Worm (Caenorhabditis elegans) whole organism, L4 larva: ENCODE data around the gene oac-1.

Experiments used
- F44E2.7 ChIP-seq: fragments of 200-800 bp; sonication (Bioruptor generic); IDR thresholded peaks from 2 replicates; pipeline ENCODE4 v2.1.2; 2022; ENCODE audit warnings: missing genetic modification characterization, missing compliant biosample characterization
- Y105C5A.15 ChIP-seq: fragments of 200-800 bp; sonication (Bioruptor generic); IDR thresholded peaks from 2 replicates; pipeline ENCODE4 v1.3.6; 2022; ENCODE audit warnings: missing genetic modification characterization, missing compliant biosample characterization
- ZK337.2 ChIP-seq: fragments of 200-800 bp; sonication (Bioruptor generic); IDR thresholded peaks from 2 replicates; pipeline ENCODE4 v1.3.6; 2022; ENCODE audit warnings: missing genetic modification reagents, missing genetic modification characterization, missing compliant biosample characterization
- aly-2 ChIP-seq: sonication (generic microtip); optimal IDR thresholded peaks from 2 replicates; lab custom pipeline; 2018; ENCODE audit warnings: missing biosample characterization, missing genetic modification characterization
- ceh-28 ChIP-seq: fragments of 150-350 bp; optimal IDR thresholded peaks from 2 replicates; lab custom pipeline; 2014; ENCODE audit warnings: missing biosample characterization, missing genetic modification reagents, missing genetic modification characterization
- ceh-44 ChIP-seq: fragments of 200-800 bp; sonication (Bioruptor generic); IDR thresholded peaks from 2 replicates; pipeline ENCODE4 v1.3.6; 2022; ENCODE audit warnings: missing genetic modification reagents, missing genetic modification characterization, missing compliant biosample characterization
- cey-2 ChIP-seq: sonication (generic microtip); optimal IDR thresholded peaks from 3 replicates; lab custom pipeline; 2017; ENCODE audit warnings: missing genetic modification characterization, mild to moderate bottlenecking, missing compliant biosample characterization, antibody characterized with exemption, borderline replicate concordance; ENCODE audit not compliant: insufficient read depth
- daf-19 ChIP-seq: fragments of 200-800 bp; sonication (Bioruptor generic); conservative IDR thresholded peaks from 2 replicates; pipeline ENCODE4 v1.3.6; 2022; ENCODE audit warnings: missing genetic modification characterization, missing compliant biosample characterization
- egl-43 ChIP-seq: fragments of 200-800 bp; sonication (Bioruptor generic); IDR thresholded peaks from 2 replicates; pipeline ENCODE4 v1.3.6; 2022; ENCODE audit warnings: missing genetic modification reagents, missing genetic modification characterization, missing compliant biosample characterization
- fkh-10 ChIP-seq: fragments of 150-350 bp; optimal IDR thresholded peaks from 2 replicates; lab custom pipeline; 2014; ENCODE audit warnings: missing biosample characterization, missing genetic modification reagents, missing genetic modification characterization
- hmg-1.1 ChIP-seq: fragments of 200-800 bp; sonication (Bioruptor generic); IDR thresholded peaks from 2 replicates; pipeline ENCODE4 v1.3.6; 2022; ENCODE audit warnings: missing genetic modification reagents, missing genetic modification characterization, missing compliant biosample characterization
- lim-7 ChIP-seq: fragments of 200-800 bp; sonication (Bioruptor generic); IDR thresholded peaks from 2 replicates; pipeline ENCODE4 v1.3.6; 2022; ENCODE audit warnings: missing genetic modification characterization, missing compliant biosample characterization
- lin-13 ChIP-seq: fragments of 150-350 bp; optimal IDR thresholded peaks from 2 replicates; lab custom pipeline; 2014; ENCODE audit warnings: missing biosample characterization, missing genetic modification reagents, missing genetic modification characterization
- lin-38 ChIP-seq: fragments of 200-800 bp; sonication (Bioruptor generic); IDR thresholded peaks from 2 replicates; pipeline ENCODE4 v1.3.6; 2022; ENCODE audit warnings: missing genetic modification reagents, missing genetic modification characterization, missing compliant biosample characterization
- lin-39 ChIP-seq: fragments of 150-350 bp; optimal IDR thresholded peaks from 2 replicates; lab custom pipeline; 2014; ENCODE audit warnings: missing biosample characterization, missing genetic modification reagents, missing genetic modification characterization
- mdt-29 ChIP-seq: fragments of 200-800 bp; sonication (Bioruptor generic); IDR thresholded peaks from 2 replicates; pipeline ENCODE4 v1.3.6; 2022; ENCODE audit warnings: missing genetic modification reagents, missing genetic modification characterization, missing compliant biosample characterization
- mep-1 ChIP-seq: fragments of 150-350 bp; sonication (generic microtip); optimal IDR thresholded peaks from 3 replicates; lab custom pipeline; 2014; ENCODE audit warnings: missing biosample characterization, missing genetic modification characterization
- mxl-3 ChIP-seq: fragments of 200-800 bp; sonication (Bioruptor generic); optimal IDR thresholded peaks from 2 replicates; lab custom pipeline; 2018; ENCODE audit warnings: mild to moderate bottlenecking, missing genetic modification characterization, missing compliant biosample characterization
- nhr-111 ChIP-seq: fragments of 200-800 bp; sonication (Bioruptor generic); optimal IDR thresholded peaks from 2 replicates; lab custom pipeline; 2018; ENCODE audit warnings: mild to moderate bottlenecking, missing genetic modification characterization, missing compliant biosample characterization
- nhr-28 ChIP-seq: fragments of 150-350 bp; optimal IDR thresholded peaks from 2 replicates; lab custom pipeline; 2014; ENCODE audit warnings: missing biosample characterization, missing genetic modification characterization
- nhr-41 ChIP-seq: fragments of 200-800 bp; sonication (Bioruptor generic); IDR thresholded peaks from 2 replicates; pipeline ENCODE4 v1.3.6; 2022; ENCODE audit warnings: missing genetic modification reagents, missing genetic modification characterization, missing compliant biosample characterization
- pqm-1 ChIP-seq: sonication (generic microtip); optimal IDR thresholded peaks from 2 replicates; lab custom pipeline; 2017; ENCODE audit warnings: missing biosample characterization, missing genetic modification characterization
- rbr-2 ChIP-seq: sonication (generic microtip); optimal IDR thresholded peaks from 2 replicates; lab custom pipeline; 2016; ENCODE audit warnings: missing genotype, missing genetic modification characterization, missing compliant biosample characterization
- set-16 ChIP-seq: fragments of 200-800 bp; sonication (Bioruptor generic); IDR thresholded peaks from 2 replicates; pipeline ENCODE4 v1.3.6; 2022; ENCODE audit warnings: missing genetic modification reagents, missing genetic modification characterization, missing compliant biosample characterization
- skn-1 ChIP-seq: fragments of 150-350 bp; optimal IDR thresholded peaks from 2 replicates; lab custom pipeline; 2014; ENCODE audit warnings: missing biosample characterization, missing genetic modification characterization
- tag-97 ChIP-seq: fragments of 200-800 bp; sonication (Bioruptor generic); IDR thresholded peaks from 2 replicates; pipeline ENCODE4 v1.3.6; 2022; ENCODE audit warnings: missing genetic modification characterization, missing compliant biosample characterization
- vab-7 ChIP-seq: fragments of 200-800 bp; sonication (Bioruptor generic); IDR thresholded peaks from 2 replicates; pipeline ENCODE4 v1.3.6; 2022; ENCODE audit warnings: missing genetic modification reagents, missing genetic modification characterization, missing compliant biosample characterization
- zfp-3 ChIP-seq: fragments of 200-800 bp; sonication (Bioruptor generic); conservative IDR thresholded peaks from 2 replicates; pipeline ENCODE4 v1.3.6; 2022; ENCODE audit warnings: missing genetic modification reagents, missing genetic modification characterization, missing compliant biosample characterization

oac-1 gene

DNA sequence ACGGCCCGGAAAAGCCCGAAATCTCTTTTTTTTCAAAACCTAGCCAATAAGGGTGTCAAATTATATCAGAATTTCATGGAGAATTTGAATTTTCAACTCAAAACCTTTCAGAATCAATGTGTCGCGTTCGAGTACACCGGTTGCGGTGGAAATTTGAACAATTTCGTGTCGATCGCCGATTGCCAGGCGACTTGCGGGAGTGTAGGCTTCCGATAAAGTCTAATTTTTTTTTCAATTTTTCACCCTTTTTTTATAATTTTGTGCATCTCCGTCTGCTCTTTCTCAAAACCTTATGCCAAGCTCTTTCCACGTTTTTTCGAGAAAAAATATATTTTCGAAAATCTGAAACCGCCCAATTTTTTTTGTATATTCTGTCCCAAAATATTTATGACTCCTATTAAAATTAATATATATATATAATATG lies 36.2 kb downstream of the oac-1 start (continued):
- peak; percentile 62; the same call in 1 of the 2 replicates for TF ChIP-seq ZK337.2 (GFP tag; lab: Robert Waterston, UW)
- TF ChIP-seq Y105C5A.15 (GFP tag; lab: Robert Waterston, UW) = peak; percentile 80; the same call in 1 of the 2 replicates

DNA sequence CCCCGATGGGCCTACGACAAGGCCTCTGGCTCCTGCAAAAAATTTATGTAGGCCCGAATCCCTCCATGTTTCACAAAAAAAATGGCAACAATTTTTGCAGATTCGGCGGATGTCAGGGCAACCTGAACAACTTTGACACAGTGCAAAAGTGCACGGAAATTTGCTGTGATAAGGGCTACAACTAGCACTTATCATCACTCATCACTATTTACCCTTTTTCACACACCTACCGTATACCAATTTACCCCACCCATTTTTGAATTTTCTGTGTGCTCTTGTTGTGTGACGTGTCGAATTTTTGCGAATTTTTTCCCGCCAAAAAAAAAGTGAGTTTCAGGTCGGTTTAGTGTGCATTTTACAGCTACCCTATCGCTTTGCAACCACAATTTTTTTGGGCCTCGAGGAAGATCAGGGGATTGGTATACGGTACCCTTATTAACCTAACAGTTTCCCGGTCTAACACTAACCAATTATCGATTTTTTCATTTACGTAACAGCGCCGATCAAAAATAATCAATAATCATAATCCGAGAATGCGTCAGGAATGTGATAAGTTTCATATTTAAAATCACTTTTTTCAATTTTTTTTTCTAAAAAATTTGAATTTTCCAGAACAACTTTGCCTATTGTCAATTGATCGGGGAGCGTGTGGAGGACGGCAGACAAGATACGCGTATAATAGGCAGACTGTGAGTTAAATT lies 37.2 kb downstream of the oac-1 start:
- TF ChIP-seq lin-13 (GFP tag; lab: Kevin White, UChicago) (no peak), ceh-28 (tag; lab: Kevin White, UChicago) (peak; percentile 83), lin-38 (GFP tag; lab: Robert Waterston, UW) (no peak), pqm-1 (tag; lab: Kevin White, UChicago) (peak; percentile 71), nhr-28 (tag; lab: Kevin White, UChicago) (peak; percentile 61), mep-1 (tag; lab: Kevin White, UChicago) (no peak), mxl-3 (peak; percentile 27)
- TF ChIP-seq, all 104 proteins: peak for 4

DNA sequence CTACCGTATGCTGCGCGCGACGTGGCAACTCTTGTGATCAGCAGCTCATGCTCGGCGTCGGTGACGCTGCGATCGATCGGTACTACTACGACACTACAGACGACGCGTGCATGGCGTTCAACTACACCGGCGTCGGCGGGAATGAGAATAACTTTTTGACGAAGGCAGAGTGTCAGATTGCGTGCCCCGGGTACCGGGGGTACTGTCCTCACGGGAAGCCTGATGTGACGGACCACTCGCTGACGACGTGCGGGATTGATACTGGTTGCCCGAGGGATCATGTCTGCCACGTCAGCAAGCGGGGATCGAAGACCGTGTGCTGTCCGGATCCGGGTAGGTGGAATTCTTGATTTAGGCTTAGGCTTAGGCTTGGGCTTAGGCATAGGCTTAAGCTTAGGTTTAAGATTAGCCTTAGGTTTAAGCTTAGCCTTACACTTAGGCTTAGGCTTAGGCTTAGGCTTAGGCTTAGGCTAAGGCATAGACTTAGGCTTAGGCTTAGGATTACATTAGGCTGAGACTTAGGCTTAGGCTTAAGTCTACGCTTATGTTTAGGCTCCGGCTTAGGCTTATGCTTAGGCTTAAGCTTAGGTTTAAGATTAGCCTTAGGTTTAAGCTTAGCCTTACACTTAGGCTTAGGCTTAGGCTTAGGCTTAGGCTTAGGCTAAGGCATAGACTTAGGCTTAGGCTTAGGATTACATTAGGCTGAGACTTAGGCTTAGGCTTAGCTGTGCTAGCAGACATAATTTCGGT lies 38.0 kb downstream of the oac-1 start:
- TF ChIP-seq set-16 (GFP tag; lab: Robert Waterston, UW) = peak; percentile 64

ce11 chrV:19513552-19513951 lies 42.2 kb downstream of the oac-1 start, which contains the start of gene phy-4:
Gene phy-4, minus strand, starts transcription at chrV:19513652.
- TF ChIP-seq fkh-10 (GFP tag; lab: Kevin White, UChicago) = no peak

ce11 chrV:19512260-19512947 lies 43.4 kb downstream of the oac-1 start, which contains the start of gene Y43F8B.19:
Gene Y43F8B.19, minus strand, starts transcription at chrV:19512310.
- TF ChIP-seq aly-2 (tag; lab: Kevin White, UChicago) = no peak
- no peak for TF ChIP-seq rbr-2 (tag; lab: Kevin White, UChicago)
- TF ChIP-seq hmg-1.1 = no peak
- TF ChIP-seq nhr-41 (GFP tag; lab: Robert Waterston, UW) = no peak
- no peak for TF ChIP-seq vab-7
- no peak for TF ChIP-seq zfp-3 (GFP tag; lab: Robert Waterston, UW)
- no peak for TF ChIP-seq lin-39
- no peak for TF ChIP-seq lim-7 (GFP tag; lab: Robert Waterston, UW)
- TF ChIP-seq skn-1 = no peak
- TF ChIP-seq mdt-29 (GFP tag; lab: Robert Waterston, UW) = no peak
- TF ChIP-seq ceh-44 (GFP tag; lab: Robert Waterston, UW) = no peak
- no peak for TF ChIP-seq F44E2.7 (GFP tag; lab: Robert Waterston, UW)
- no peak for TF ChIP-seq cey-2 (tag; lab: Kevin White, UChicago)
- TF ChIP-seq nhr-28 (tag; lab: Kevin White, UChicago) = no peak
- no peak for TF ChIP-seq tag-97 (GFP tag; lab: Robert Waterston, UW)
- TF ChIP-seq fkh-10 (GFP tag; lab: Kevin White, UChicago) = no peak
- TF ChIP-seq nhr-111 (GFP tag; lab: Kevin White, UChicago) = no peak
- TF ChIP-seq egl-43 (GFP tag; lab: Robert Waterston, UW) = no peak

- TF ChIP-seq daf-19 (GFP tag; lab: Robert Waterston, UW) = no peak
- peak; percentile 63 for TF ChIP-seq set-16 (GFP tag; lab: Robert Waterston, UW)
- TF ChIP-seq, all 104 proteins: peak for 1
These were observed 44.8 kb downstream of the oac-1 start for ce11 chrV:19510925-19511324.
